Fruit fly (Drosophila melanogaster) whole organism: ENCODE data around the gene emc.

Experiments
- CG8478 ChIP-seq: fragments of >200 bp; optimal IDR thresholded peaks from 2 replicates; lab custom pipeline; 2018; ENCODE audit warnings: inconsistent platforms
- Dll ChIP-seq: fragments of >200 bp; optimal IDR thresholded peaks from 2 replicates; lab custom pipeline; 2017
- pan ChIP-seq: fragments of >200 bp; optimal IDR thresholded peaks from 2 replicates; lab custom pipeline; 2017
- psq ChIP-seq: fragments of >200 bp; optimal IDR thresholded peaks from 2 replicates; lab custom pipeline; 2017
- usp ChIP-seq: fragments of >200 bp; optimal IDR thresholded peaks from 2 replicates; lab custom pipeline; 2017; ENCODE audit warnings: missing biosample characterization, missing genetic modification characterization, mixed read lengths

DNA sequence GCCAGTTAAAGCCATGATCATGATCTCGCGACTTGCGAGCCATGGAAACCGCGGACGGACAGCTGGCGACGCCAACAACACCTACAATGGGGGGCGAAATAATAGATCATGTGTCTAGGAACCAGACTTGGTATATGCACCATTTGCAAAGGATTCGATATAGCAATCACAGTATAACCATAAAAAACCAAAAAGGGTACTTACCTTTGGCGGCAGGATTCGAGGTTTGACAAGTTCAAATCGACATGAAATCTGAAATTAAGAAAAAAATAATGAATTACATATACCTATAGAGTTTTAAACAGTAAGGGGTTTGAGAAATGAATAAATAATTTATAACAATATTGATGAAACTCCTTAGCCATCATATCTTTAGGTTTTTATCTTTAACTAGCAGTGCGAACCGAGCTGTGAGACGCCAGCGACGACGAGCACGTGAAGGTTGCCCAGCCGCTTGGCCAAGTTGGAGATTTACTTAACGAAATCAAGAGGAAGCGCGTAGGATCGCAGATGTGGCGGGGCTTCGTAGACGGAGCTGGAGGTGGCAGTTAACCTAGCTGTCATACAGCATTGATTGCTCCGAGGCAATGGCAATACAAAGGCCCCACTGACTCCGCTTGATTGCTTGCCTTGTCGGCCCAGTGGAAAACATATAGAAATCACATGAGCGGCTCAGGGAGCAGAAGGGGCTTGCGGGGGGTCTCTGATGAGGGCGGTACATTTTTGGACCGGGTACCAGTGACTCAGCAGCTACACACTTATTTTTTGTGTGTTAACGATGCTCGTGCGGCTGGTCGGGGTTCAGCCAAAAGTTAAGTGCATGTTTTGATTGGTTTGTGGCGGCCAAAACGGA is 15.1 kb upstream of the emc start:
- TF ChIP-seq CG8478 (lab: Kevin White, UChicago) (no peak), pan (lab: Kevin White, UChicago) (no peak), psq (lab: Kevin White, UChicago) (no peak), Dll (no peak), usp (no peak)
